Worm (Caenorhabditis elegans): ENCODE measurements around the gene fbxa-24.

Gene fbxa-24

DNA sequence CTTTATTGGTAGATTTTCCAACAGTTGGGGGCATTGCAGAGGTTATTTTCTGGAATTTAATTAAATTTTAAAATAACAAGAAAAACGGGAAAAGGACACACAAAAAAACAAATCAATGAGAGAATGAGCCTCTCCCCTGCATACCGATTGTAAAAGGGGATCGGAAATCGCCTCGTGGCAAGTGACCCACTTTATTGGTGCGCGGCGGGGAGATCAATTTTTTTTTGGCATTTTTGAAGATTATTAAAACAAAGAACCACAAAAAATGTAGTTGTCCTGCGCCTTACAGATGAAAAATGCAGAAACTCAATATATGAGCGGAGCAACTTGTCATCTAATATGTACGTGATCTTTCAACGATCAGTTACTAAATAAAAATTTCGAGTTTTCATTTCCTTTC lies 4.9 kb downstream of the fbxa-24 start, which contains the start of gene F54D10.7:
Gene F54D10.7, minus strand, starts transcription at position 49 of the 400 bp plus-strand sequence.
- TF ChIP-seq nhr-76 (tag; optimal IDR thresholded peaks at IDR 0.05) (no peak), fkh-10 (GFP tag; optimal IDR thresholded peaks at IDR 0.05) (no peak), nhr-12 (tag; optimal IDR thresholded peaks at IDR 0.05) (no peak), nhr-67 (tag; optimal IDR thresholded peaks at IDR 0.05) (no peak), unc-39 (tag; optimal IDR thresholded peaks at IDR 0.05) (no peak), R02D3.7 (tag; optimal IDR thresholded peaks at IDR 0.05) (no peak), lin-15B (tag; optimal IDR thresholded peaks at IDR 0.05) (no peak), sea-2 (GFP tag; optimal IDR thresholded peaks at IDR 0.05) (no peak), ceh-16 (tag; optimal IDR thresholded peaks at IDR 0.05) (no peak), snpc-4 (tag; optimal IDR thresholded peaks at IDR 0.05) (no peak), nhr-43 (tag; optimal IDR thresholded peaks at IDR 0.05; ENCODE audit: poor library complexity, severe bottlenecking) (no peak), daf-12 (tag; optimal IDR thresholded peaks at IDR 0.05) (no peak), eor-1 (tag; optimal IDR thresholded peaks at IDR 0.05) (no peak), ZK546.5 (tag; optimal IDR thresholded peaks at IDR 0.05) (no peak), elt-3 (tag; optimal IDR thresholded peaks at IDR 0.05) (no peak), ama-1 (optimal IDR thresholded peaks at IDR 0.05) (no peak), ceh-82 (tag; optimal IDR thresholded peaks at IDR 0.05) (no peak), hmg-11 (tag; optimal IDR thresholded peaks at IDR 0.05) (no peak), pqm-1 (tag; optimal IDR thresholded peaks at IDR 0.05) (no peak), lsy-12 (tag; optimal IDR thresholded peaks at IDR 0.05) (no peak)

DNA sequence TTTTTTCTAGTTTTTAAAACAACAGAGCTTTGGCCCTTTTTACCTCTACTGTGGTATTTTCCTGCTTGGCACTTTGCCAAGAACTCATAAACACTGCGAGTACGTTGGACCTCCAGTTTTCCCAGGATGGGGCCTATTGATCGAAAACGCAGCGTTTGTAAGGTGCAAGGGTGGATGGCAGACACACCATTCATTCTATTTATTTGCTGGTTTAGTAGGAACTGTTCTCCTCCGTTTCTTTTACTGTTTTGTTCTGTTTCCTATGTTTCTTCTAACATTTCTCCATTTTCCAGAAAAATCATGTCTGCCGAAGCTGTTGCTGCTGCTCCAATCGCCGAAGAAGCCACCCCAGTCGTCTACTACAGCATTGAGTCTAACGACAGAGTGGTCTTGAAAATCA lies 7.5 kb downstream of the fbxa-24 start, which contains the start of gene skr-15:
Gene skr-15, plus strand, starts transcription at position 301 of the 400 bp plus-strand sequence.
- TF ChIP-seq lsy-12 (tag; optimal IDR thresholded peaks at IDR 0.05) = no peak
- no peak for TF ChIP-seq lin-39 (tag; optimal IDR thresholded peaks at IDR 0.05)
- TF ChIP-seq ceh-9 (tag; optimal IDR thresholded peaks at IDR 0.05) = no peak
- no peak for TF ChIP-seq unc-62 (GFP tag; optimal IDR thresholded peaks at IDR 0.05)
- TF ChIP-seq ceh-82 (tag; optimal IDR thresholded peaks at IDR 0.05) = no peak
- no peak for TF ChIP-seq mdl-1 (tag; optimal IDR thresholded peaks at IDR 0.05)
- TF ChIP-seq fkh-10 (GFP tag; optimal IDR thresholded peaks at IDR 0.05) = no peak
- TF ChIP-seq nfya-1 (tag; optimal IDR thresholded peaks at IDR 0.05; ENCODE audit: insufficient read depth) = no peak
- TF ChIP-seq ztf-4 (tag; optimal IDR thresholded peaks at IDR 0.05) = no peak
- no peak for TF ChIP-seq ama-1 (optimal IDR thresholded peaks at IDR 0.05)
- no peak for TF ChIP-seq snpc-4 (tag; optimal IDR thresholded peaks at IDR 0.05)
- TF ChIP-seq ceh-28 (tag; optimal IDR thresholded peaks at IDR 0.05) = no peak
- TF ChIP-seq nhr-28 (tag; optimal IDR thresholded peaks at IDR 0.05) = no peak
- no peak for TF ChIP-seq nhr-23 (tag; optimal IDR thresholded peaks at IDR 0.05)
- TF ChIP-seq ztf-11 (tag; optimal IDR thresholded peaks at IDR 0.05) = no peak
- no peak for TF ChIP-seq pqm-1 (tag; optimal IDR thresholded peaks at IDR 0.05)
- no peak for TF ChIP-seq elt-3 (tag; optimal IDR thresholded peaks at IDR 0.05)
- no peak for TF ChIP-seq nhr-237 (tag; optimal IDR thresholded peaks at IDR 0.05)
- no peak for TF ChIP-seq daf-12 (tag; optimal IDR thresholded peaks at IDR 0.05)
- TF ChIP-seq aly-2 (tag; optimal IDR thresholded peaks at IDR 0.05) = no peak

DNA sequence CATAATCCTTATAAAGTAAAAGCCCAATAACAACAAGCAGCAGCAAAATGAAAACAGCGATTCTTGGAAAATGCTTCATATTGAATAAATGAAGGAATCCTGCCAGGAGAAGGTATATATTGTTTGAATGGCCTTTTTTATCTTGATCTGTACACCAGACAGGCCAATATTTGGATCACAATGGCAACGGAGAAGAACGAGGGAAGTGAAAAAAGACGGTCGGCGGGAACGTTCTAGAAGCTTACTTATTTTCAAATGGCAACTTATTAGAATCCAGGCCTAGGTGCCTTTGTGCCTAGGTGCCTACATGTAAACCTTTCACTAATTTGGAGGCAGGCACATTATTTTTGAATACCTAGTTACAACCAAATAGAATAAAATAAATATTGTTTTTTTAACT lies 11.5 kb downstream of the fbxa-24 start, which contains the start of gene F54D10.8:
Gene F54D10.8, minus strand, starts transcription at position 101 of the 400 bp plus-strand sequence.
- TF ChIP-seq nhr-237 (tag; optimal IDR thresholded peaks at IDR 0.05) (no peak), lin-15B (tag; optimal IDR thresholded peaks at IDR 0.05) (no peak), sea-2 (GFP tag; optimal IDR thresholded peaks at IDR 0.05) (no peak), elt-2 (tag; optimal IDR thresholded peaks at IDR 0.05) (no peak), ama-1 (optimal IDR thresholded peaks at IDR 0.05) (no peak), jun-1 (tag; optimal IDR thresholded peaks at IDR 0.05) (no peak), eor-1 (tag; optimal IDR thresholded peaks at IDR 0.05) (no peak), aly-2 (tag; optimal IDR thresholded peaks at IDR 0.05) (no peak), ceh-9 (tag; optimal IDR thresholded peaks at IDR 0.05) (no peak)

DNA sequence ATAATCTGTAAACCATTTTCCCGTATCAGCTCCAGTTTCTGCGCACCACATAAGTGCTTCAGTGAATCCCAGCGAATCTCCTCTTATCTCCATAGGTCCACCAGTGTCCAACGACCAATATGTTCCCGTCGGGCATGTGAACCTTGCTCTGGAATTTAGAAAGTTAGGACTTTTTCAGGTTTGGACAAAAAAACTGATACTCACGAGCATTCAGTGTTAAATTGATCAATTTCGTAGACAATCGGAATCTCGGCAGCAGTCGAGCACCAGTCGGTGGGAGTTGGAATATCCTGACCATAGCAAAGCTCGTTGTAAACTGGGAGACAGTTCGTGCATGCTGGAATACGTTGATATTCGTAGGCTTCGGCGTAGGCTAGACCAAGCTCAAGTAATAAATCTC lies 13.3 kb downstream of the fbxa-24 start:
- TF ChIP-seq nhr-23 (tag; optimal IDR thresholded peaks at IDR 0.05) = no peak
- no peak for TF ChIP-seq ceh-9 (tag; optimal IDR thresholded peaks at IDR 0.05)
- no peak for TF ChIP-seq skn-1 (tag; optimal IDR thresholded peaks at IDR 0.05)
- no peak for TF ChIP-seq elt-2 (tag; optimal IDR thresholded peaks at IDR 0.05)
- TF ChIP-seq daf-12 (tag; optimal IDR thresholded peaks at IDR 0.05) = no peak
- no peak for TF ChIP-seq unc-39 (tag; optimal IDR thresholded peaks at IDR 0.05)
- TF ChIP-seq pha-4 (tag; optimal IDR thresholded peaks at IDR 0.05) = no peak
- no peak for TF ChIP-seq pqm-1 (tag; optimal IDR thresholded peaks at IDR 0.05)

Data from whole organism, L3 larva.